Fruit fly (Drosophila melanogaster): ENCODE measurements around the gene Atg8b.

Gene Atg8b

dm6 chr3R:17725558-17725957, 695 bp upstream of the Atg8b start, which contains the start of gene Lgr1:
Lgr1 (plus strand) TSS chr3R:17725777.
- TF ChIP-seq CG8632 (GFP tag; optimal IDR thresholded peaks at IDR 0.05) (no peak), Blimp-1 (GFP tag; optimal IDR thresholded peaks at IDR 0.05) (no peak), cyc (GFP tag; optimal IDR thresholded peaks at IDR 0.05) (no peak), spab (GFP tag; optimal IDR thresholded peaks at IDR 0.05) (no peak), CG15336 (GFP tag; IDR thresholded peaks at IDR 0.05) (no peak), esn (GFP tag; optimal IDR thresholded peaks at IDR 0.05) (no peak)

dm6 chr3R:17718760-17719625, 5.9 kb downstream of the Atg8b start, which contains the start of gene Pxt:
Pxt (plus strand) TSS chr3R:17719454.
- TF ChIP-seq Eip78C (GFP tag) (peak; percentile 18), CG1621 (tag; optimal IDR thresholded peaks at IDR 0.05) (no peak), Sox102F (GFP tag; optimal IDR thresholded peaks at IDR 0.05) (no peak)

dm6 chr3R:17718051-17718693, 6.7 kb downstream of the Atg8b start, which contains the start of gene osa:
osa (minus strand) TSS chr3R:17718350.
- TF ChIP-seq svp (GFP tag) (peak; percentile 64), CG3032 (tag; optimal IDR thresholded peaks at IDR 0.05) (peak; percentile 32), Eip78C (GFP tag) (peak; percentile 52), lz (GFP tag; optimal IDR thresholded peaks at IDR 0.05) (peak; percentile 14), CG8632 (GFP tag; optimal IDR thresholded peaks at IDR 0.05) (no peak), Hr39 (GFP tag; optimal IDR thresholded peaks at IDR 0.05) (peak; percentile 19), vri (GFP tag; optimal IDR thresholded peaks at IDR 0.05) (no peak), Smox (GFP tag; optimal IDR thresholded peaks at IDR 0.05) (peak; percentile 27), ss (GFP tag; optimal IDR thresholded peaks at IDR 0.05) (peak in 1 of 2 experiments; percentile 29), OdsH (GFP tag; optimal IDR thresholded peaks at IDR 0.05) (no peak), CG9139 (GFP tag; optimal IDR thresholded peaks at IDR 0.05) (peak; percentile 3), CG3919 (GFP tag; optimal IDR thresholded peaks at IDR 0.05) (peak; percentile 20), CG10631 (GFP tag; optimal IDR thresholded peaks at IDR 0.05) (peak; percentile 2), CG7368 (GFP tag; optimal IDR thresholded peaks at IDR 0.05) (no peak), Sox14 (GFP tag; optimal IDR thresholded peaks at IDR 0.05) (peak; percentile 28)

- peak; percentile 42 for TF ChIP-seq CG3919 (GFP tag; optimal IDR thresholded peaks at IDR 0.05)
- TF ChIP-seq Hr39 (GFP tag; optimal IDR thresholded peaks at IDR 0.05), result no peak
- no peak for TF ChIP-seq CG11902 (GFP tag; optimal IDR thresholded peaks at IDR 0.05)
- TF ChIP-seq OdsH (GFP tag; optimal IDR thresholded peaks at IDR 0.05), result no peak
- TF ChIP-seq Hr38 (GFP tag; optimal IDR thresholded peaks at IDR 0.05), result no peak
- peak; percentile 53 for TF ChIP-seq vri (GFP tag; optimal IDR thresholded peaks at IDR 0.05)
- TF ChIP-seq cyc (GFP tag; optimal IDR thresholded peaks at IDR 0.05), result no peak
- TF ChIP-seq Ets21C (GFP tag; optimal IDR thresholded peaks at IDR 0.05), result no peak
- peak; percentile 10 for TF ChIP-seq CG34406 (GFP tag; optimal IDR thresholded peaks at IDR 0.05)
- TF ChIP-seq Lpt (GFP tag; optimal IDR thresholded peaks at IDR 0.05), result peak; percentile 38
- no peak for TF ChIP-seq CG6163 (GFP tag; IDR thresholded peaks at IDR 0.05)
- peak; percentile 52 for TF ChIP-seq CG16779 (tag; optimal IDR thresholded peaks at IDR 0.05)
- peak; percentile 9 for TF ChIP-seq CG8632 (GFP tag; optimal IDR thresholded peaks at IDR 0.05)
- no peak for TF ChIP-seq CG11762 (GFP tag; optimal IDR thresholded peaks at IDR 0.05; ENCODE audit: insufficient read depth)
- peak; percentile 13 for TF ChIP-seq spab (GFP tag; optimal IDR thresholded peaks at IDR 0.05)
- no peak for TF ChIP-seq CG15336 (GFP tag; IDR thresholded peaks at IDR 0.05)
- TF ChIP-seq CG11294 (GFP tag; IDR thresholded peaks at IDR 0.05), result no peak
- no peak for TF ChIP-seq acj6 (GFP tag; optimal IDR thresholded peaks at IDR 0.05)
- peak; percentile 54 for TF ChIP-seq fkh (GFP tag; optimal IDR thresholded peaks at IDR 0.05)
- TF ChIP-seq dac (GFP tag; optimal IDR thresholded peaks at IDR 0.05), result no peak
- no peak for TF ChIP-seq CG10669 (GFP tag; optimal IDR thresholded peaks at IDR 0.05)
- peak; percentile 16 for TF ChIP-seq CG31627 (GFP tag; optimal IDR thresholded peaks at IDR 0.05)
- TF ChIP-seq dsx (GFP tag; optimal IDR thresholded peaks at IDR 0.05; ENCODE audit: poor library complexity, severe bottlenecking), result peak; percentile 45
- TF ChIP-seq eg (GFP tag; IDR thresholded peaks at IDR 0.05), result no peak
- peak; percentile 82 for TF ChIP-seq Eip78C (GFP tag)
- TF ChIP-seq CG6276 (GFP tag; optimal IDR thresholded peaks at IDR 0.05), result peak; percentile 8
- no peak for TF ChIP-seq CG3032 (tag; optimal IDR thresholded peaks at IDR 0.05)
- no peak for TF ChIP-seq CG8119 (GFP tag; IDR thresholded peaks at IDR 0.05)
These were observed 7.8 kb downstream of the Atg8b start for dm6 chr3R:17716858-17717596.
